Worm (Caenorhabditis elegans) whole organism, L4 larva: Measurements from ENCODE around the gene C50H2.4.

Source experiments
- daf-19 ChIP-seq: fragments of 200-800 bp; sonication (Bioruptor generic); conservative IDR thresholded peaks from 2 replicates; pipeline ENCODE4 v1.3.6; 2022; ENCODE audit warnings: missing genetic modification characterization, missing compliant biosample characterization
- dpl-1 ChIP-seq: fragments of 150-350 bp; optimal IDR thresholded peaks from 2 replicates; lab custom pipeline; 2014; ENCODE audit warnings: missing biosample characterization, missing genetic modification reagents, missing genetic modification characterization
- duxl-1 ChIP-seq: sonication (generic microtip); optimal IDR thresholded peaks from 2 replicates; lab custom pipeline; 2016; ENCODE audit warnings: mild to moderate bottlenecking, missing genetic modification characterization, moderate library complexity, missing compliant biosample characterization; ENCODE audit not compliant: poor library complexity
- hmg-1.1 ChIP-seq: fragments of 200-800 bp; sonication (Bioruptor generic); IDR thresholded peaks from 2 replicates; pipeline ENCODE4 v1.3.6; 2022; ENCODE audit warnings: missing genetic modification reagents, missing genetic modification characterization, missing compliant biosample characterization
- snpc-4 ChIP-seq: fragments of 150-350 bp; optimal IDR thresholded peaks from 2 replicates; lab custom pipeline; 2014; ENCODE audit warnings: missing biosample characterization, missing genetic modification characterization

DNA sequence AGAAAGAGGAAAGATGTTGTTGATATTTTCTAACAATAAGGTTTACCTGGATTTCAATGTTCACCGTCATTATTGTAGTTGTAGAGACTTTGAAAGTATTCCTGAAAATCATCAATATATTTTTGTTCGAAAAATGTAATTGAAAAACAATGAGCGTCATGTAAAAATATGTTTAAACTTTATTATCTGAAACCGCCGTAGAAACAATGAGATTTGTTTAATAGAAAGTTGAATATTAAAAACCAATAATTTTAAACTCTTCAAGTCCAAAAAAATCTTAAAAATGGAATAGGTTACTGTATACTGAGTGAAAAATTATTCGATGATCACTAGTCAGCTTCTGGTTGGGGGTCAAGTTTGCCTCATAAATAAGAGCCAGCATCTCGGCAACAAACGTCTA is 41.5 kb downstream of the C50H2.4 start, which contains the start of gene anmt-3:
- TF ChIP-seq snpc-4 (tag; lab: Kevin White, UChicago) (no peak), duxl-1 (tag; lab: Kevin White, UChicago) (no peak), hmg-1.1 (GFP tag; lab: Robert Waterston, UW) (no peak), daf-19 (GFP tag; lab: Robert Waterston, UW) (no peak), dpl-1 (no peak)
